Fruit fly (Drosophila melanogaster): ENCODE results near the gene Pgant6.

Pgant6 gene

dm6 chr3L:2799110-2799618, 17.1 kb downstream of the Pgant6 start (continued):
- TF ChIP-seq CG15514 (GFP tag; optimal IDR thresholded peaks at IDR 0.05) (peak; percentile 37), CG18599 (GFP tag; optimal IDR thresholded peaks at IDR 0.05) (peak; percentile 59), CG12155 (GFP tag; optimal IDR thresholded peaks at IDR 0.05) (no peak), gcm (GFP tag; optimal IDR thresholded peaks at IDR 0.05) (peak; percentile 57), caup (GFP tag; optimal IDR thresholded peaks at IDR 0.05; ENCODE audit: severe bottlenecking) (peak; percentile 48), CG3281 (GFP tag; optimal IDR thresholded peaks at IDR 0.05) (peak; percentile 71), prd (optimal IDR thresholded peaks at IDR 0.05) (no peak), prd (GFP tag; IDR thresholded peaks at IDR 0.05) (no peak; the same call in 2 of the 3 replicates), inv (GFP tag; IDR thresholded peaks at IDR 0.05; ENCODE audit: partially characterized antibody) (no peak), CG12104 (GFP tag; optimal IDR thresholded peaks at IDR 0.05) (peak; percentile 20), CG1602 (GFP tag; optimal IDR thresholded peaks at IDR 0.05) (peak; percentile 8), CG4328 (GFP tag; optimal IDR thresholded peaks at IDR 0.05) (peak; percentile 29), vvl (GFP tag; IDR thresholded peaks at IDR 0.05) (0 out of 2 replicates have a peak, but pooled peaks have one; percentile 8), CG9609 (GFP tag; optimal IDR thresholded peaks at IDR 0.05) (no peak), CG4404 (GFP tag; IDR thresholded peaks at IDR 0.05) (no peak), CG31441 (GFP tag; IDR thresholded peaks at IDR 0.05) (0 out of 2 replicates have a peak, but pooled peaks have one; percentile 13), Gug (GFP tag; IDR thresholded peaks at IDR 0.05) (peak; percentile 14; the same call in 1 of the 4 replicates), CG15696 (tag; optimal IDR thresholded peaks at IDR 0.05) (peak; percentile 26), CG8359 (GFP tag; optimal IDR thresholded peaks at IDR 0.05; ENCODE audit: borderline replicate concordance) (no peak), CG8478 (optimal IDR thresholded peaks at IDR 0.05) (no peak), ftz-f1 (GFP tag; optimal IDR thresholded peaks at IDR 0.05) (peak; percentile 78), CG8765 (GFP tag; IDR thresholded peaks at IDR 0.05) (no peak), jumu (GFP tag; optimal IDR thresholded peaks at IDR 0.05) (no peak), PHDP (tag; optimal IDR thresholded peaks at IDR 0.05) (peak; percentile 66), CG6791 (GFP tag; IDR thresholded peaks at IDR 0.05; ENCODE audit: partially characterized antibody) (no peak), bsh (GFP tag; optimal IDR thresholded peaks at IDR 0.05) (peak; percentile 10 to 55), CG32532 (GFP tag; IDR thresholded peaks at IDR 0.05) (peak; percentile 54; the same call in 1 of the 2 replicates), CG16813 (GFP tag; IDR thresholded peaks at IDR 0.05; ENCODE audit: partially characterized antibody) (no peak), Oli (tag; optimal IDR thresholded peaks at IDR 0.05) (peak; percentile 36), CG7987 (GFP tag; optimal IDR thresholded peaks at IDR 0.05) (peak; percentile 77), crol (GFP tag; IDR thresholded peaks at IDR 0.05) (peak; percentile 84), Hr51 (GFP tag; optimal IDR thresholded peaks at IDR 0.05) (peak in 1 of 2 experiments; percentile 57), CG2875 (GFP tag; optimal IDR thresholded peaks at IDR 0.05) (peak; percentile 31), Pdp1 (GFP tag; optimal IDR thresholded peaks at IDR 0.05) (peak in 1 of 2 experiments; percentile 83), nmo (GFP tag; optimal IDR thresholded peaks at IDR 0.05) (peak; percentile 39), gsb-n (tag; optimal IDR thresholded peaks at IDR 0.05) (peak; percentile 52), nau (GFP tag; optimal IDR thresholded peaks at IDR 0.05) (peak; percentile 57), CG31388 (GFP tag; optimal IDR thresholded peaks at IDR 0.05) (no peak), CG13775 (GFP tag; optimal IDR thresholded peaks at IDR 0.05) (no peak), Fer3 (tag; optimal IDR thresholded peaks at IDR 0.05) (peak; percentile 49), CG18764 (GFP tag; optimal IDR thresholded peaks at IDR 0.05) (no peak), CG3163 (GFP tag; optimal IDR thresholded peaks at IDR 0.05) (no peak), ERR (GFP tag; optimal IDR thresholded peaks at IDR 0.05) (no peak), CG6683 (GFP tag; optimal IDR thresholded peaks at IDR 0.05) (peak; percentile 40), CG4854 (GFP tag; optimal IDR thresholded peaks at IDR 0.05) (no peak), CG6765 (GFP tag; optimal IDR thresholded peaks at IDR 0.05) (peak; percentile 28), dysf (GFP tag; IDR thresholded peaks at IDR 0.05) (peak; percentile 55; the same call in 1 of the 3 replicates), CG11085 (GFP tag; IDR thresholded peaks at IDR 0.05) (no peak), Xbp1 (GFP tag; optimal IDR thresholded peaks at IDR 0.05) (peak; percentile 19)

All from whole organism, embryonic.